Fruit fly (Drosophila melanogaster): ENCODE results near the gene Rbcn-3A.

The Rbcn-3A gene

DNA sequence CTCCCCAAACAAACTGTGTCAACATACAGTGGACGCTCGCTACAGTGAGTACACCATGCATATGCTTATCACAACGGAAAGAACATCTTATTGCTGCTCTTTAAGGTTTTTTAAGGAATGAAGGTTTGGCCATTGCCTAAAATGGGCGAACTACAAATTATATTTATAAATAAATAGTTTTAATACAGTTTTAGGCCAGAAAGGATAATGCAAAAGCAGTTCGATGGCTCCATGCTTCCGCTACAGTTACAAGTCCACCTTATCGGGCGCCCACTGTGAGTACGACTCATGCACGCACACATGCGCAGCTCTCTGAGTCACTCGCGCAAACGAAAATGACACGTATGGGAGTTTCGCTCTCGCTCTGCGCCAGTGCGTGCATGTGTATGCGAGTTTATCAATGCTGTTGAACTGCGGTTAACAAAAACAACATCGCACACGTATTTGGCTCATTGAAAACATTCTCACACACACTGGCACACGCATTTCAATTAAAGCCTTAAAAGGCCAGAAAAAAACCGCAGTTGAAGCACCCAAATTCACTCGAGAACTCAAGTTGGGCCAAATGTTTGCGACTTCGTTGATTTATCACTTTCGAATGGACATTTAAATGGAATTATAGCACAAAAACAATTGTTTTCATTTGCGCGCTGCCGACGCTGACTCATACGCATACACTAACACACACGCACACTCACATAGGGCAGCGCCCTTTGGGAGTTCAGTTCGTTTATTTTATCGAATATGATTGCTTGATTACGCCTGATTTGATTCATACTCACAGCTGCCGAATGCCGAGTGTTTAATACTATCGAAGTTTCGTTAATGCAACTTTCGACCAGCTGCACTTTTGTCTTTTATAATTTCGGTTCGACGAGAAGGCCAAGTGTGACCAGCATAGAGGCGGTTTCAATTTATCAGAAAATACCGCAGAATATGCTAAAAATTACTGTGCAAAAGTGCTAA, 30.8 kb downstream of the Rbcn-3A start, which contains the start of gene sqh (continued):
- peak; percentile 66 for TF ChIP-seq CG10959 (GFP tag; IDR thresholded peaks at IDR 0.05)
- TF ChIP-seq CG33557 (GFP tag; optimal IDR thresholded peaks at IDR 0.05): peak; percentile 82
- TF ChIP-seq CG4854 (GFP tag; optimal IDR thresholded peaks at IDR 0.05): peak; percentile 46
- TF ChIP-seq Nf-YA (GFP tag; IDR thresholded peaks at IDR 0.05): peak; percentile 79
- peak; percentile 70; the same call in 2 of the 3 replicates for TF ChIP-seq B-H1 (GFP tag; IDR thresholded peaks at IDR 0.05)
- TF ChIP-seq Xrp1 (GFP tag; IDR thresholded peaks at IDR 0.05): peak; percentile 91
- TF ChIP-seq CG11723 (GFP tag; optimal IDR thresholded peaks at IDR 0.05): peak; percentile 88
- TF ChIP-seq CrebB (tag; optimal IDR thresholded peaks at IDR 0.05): peak; percentile 83
- peak; percentile 80 for TF ChIP-seq Usf (GFP tag; optimal IDR thresholded peaks at IDR 0.05)
- peak; percentile 67 for TF ChIP-seq Poxn (GFP tag; IDR thresholded peaks at IDR 0.05)
- no peak for TF ChIP-seq mld (GFP tag; IDR thresholded peaks at IDR 0.05; ENCODE audit: partially characterized antibody)
- TF ChIP-seq CG15514 (GFP tag; optimal IDR thresholded peaks at IDR 0.05): peak; percentile 68
- TF ChIP-seq jing (GFP tag; optimal IDR thresholded peaks at IDR 0.05): peak; percentile 74
- peak; percentile 94 for TF ChIP-seq CG15479 (GFP tag; optimal IDR thresholded peaks at IDR 0.05)
- TF ChIP-seq CG10274 (GFP tag; optimal IDR thresholded peaks at IDR 0.05): peak; percentile 69
- TF ChIP-seq zfh1 (GFP tag; IDR thresholded peaks at IDR 0.05): peak; percentile 89
- TF ChIP-seq NfI (GFP tag; optimal IDR thresholded peaks at IDR 0.05): peak; percentile 89
- no peak for TF ChIP-seq CG7271 (tag; optimal IDR thresholded peaks at IDR 0.05)
- TF ChIP-seq Dll (GFP tag; IDR thresholded peaks at IDR 0.05; ENCODE audit: partially characterized antibody): no peak
- no peak for TF ChIP-seq CG7963 (GFP tag; IDR thresholded peaks at IDR 0.05; ENCODE audit: partially characterized antibody)
- TF ChIP-seq salm (tag; optimal IDR thresholded peaks at IDR 0.05): peak; percentile 78
- peak; percentile 38; the same call in 1 of the 2 replicates for TF ChIP-seq CG1024 (GFP tag; IDR thresholded peaks at IDR 0.05)
- peak; percentile 21 for TF ChIP-seq CG8089 (GFP tag; optimal IDR thresholded peaks at IDR 0.05)
- TF ChIP-seq CG11085 (GFP tag; IDR thresholded peaks at IDR 0.05): peak; percentile 79
- peak; percentile 43; the same call in 1 of the 2 replicates for TF ChIP-seq Bgb (GFP tag; IDR thresholded peaks at IDR 0.05; ENCODE audit: partially characterized antibody)
- no peak for TF ChIP-seq stwl (tag; optimal IDR thresholded peaks at IDR 0.05)
- TF ChIP-seq CG2202 (tag; optimal IDR thresholded peaks at IDR 0.05): peak; percentile 74
- TF ChIP-seq CG5245 (GFP tag; optimal IDR thresholded peaks at IDR 0.05): peak; percentile 58

DNA sequence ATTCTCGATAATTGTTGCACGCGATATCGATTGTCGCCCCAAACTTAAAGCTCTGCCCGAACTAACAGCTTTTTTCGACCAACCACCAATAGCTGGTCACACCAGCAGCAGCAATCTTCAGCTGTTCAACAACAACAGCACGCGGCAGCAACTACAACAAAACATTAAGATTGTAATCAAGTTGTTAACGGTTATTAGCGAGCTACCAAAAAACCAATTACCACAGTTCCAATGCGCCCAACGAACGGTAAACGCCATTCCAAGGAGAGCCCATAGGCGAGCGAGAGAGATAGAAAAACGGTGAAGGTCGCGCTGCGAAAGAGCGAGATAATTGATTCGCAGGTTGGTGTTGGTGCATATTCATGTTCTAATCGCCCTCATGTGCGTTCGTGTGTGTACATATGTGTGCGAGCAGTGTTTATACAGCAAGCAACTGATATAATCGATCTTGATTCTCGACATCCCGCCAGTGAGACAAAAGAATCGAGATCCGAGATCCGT, 35.4 kb downstream of the Rbcn-3A start, which contains the start of gene Efr:
TSS of gene Efr (plus strand) at position 113 of the 501 bp plus-strand sequence.
- peak; percentile 91 for TF ChIP-seq chinmo (GFP tag; IDR thresholded peaks at IDR 0.05; ENCODE audit: partially characterized antibody)
- TF ChIP-seq YL-1 (GFP tag; optimal IDR thresholded peaks at IDR 0.05): peak; percentile 5
- TF ChIP-seq exex (tag; optimal IDR thresholded peaks at IDR 0.05): peak; percentile 98
- no peak for TF ChIP-seq tx (GFP tag; optimal IDR thresholded peaks at IDR 0.05)
- no peak for TF ChIP-seq CG8290 (GFP tag; optimal IDR thresholded peaks at IDR 0.05)
- TF ChIP-seq CG8290 (tag; optimal IDR thresholded peaks at IDR 0.05): no peak
- TF ChIP-seq amos (GFP tag; IDR thresholded peaks at IDR 0.05; ENCODE audit: partially characterized antibody): peak; percentile 27; the same call in 1 of the 2 replicates
- TF ChIP-seq Pdp1 (GFP tag; optimal IDR thresholded peaks at IDR 0.05): peak in 1 of 2 experiments; percentile 50
- TF ChIP-seq HLH4C (GFP tag; IDR thresholded peaks at IDR 0.05; ENCODE audit: partially characterized antibody): peak; percentile 42; the same call in 2 of the 3 replicates
- TF ChIP-seq CG13894 (tag; optimal IDR thresholded peaks at IDR 0.05): peak; percentile 17
- TF ChIP-seq MESR4 (GFP tag; optimal IDR thresholded peaks at IDR 0.05): peak; percentile 56
- no peak for TF ChIP-seq Atf6 (GFP tag; IDR thresholded peaks at IDR 0.05)
- TF ChIP-seq CG11504 (tag; optimal IDR thresholded peaks at IDR 0.05): peak; percentile 11
- peak; percentile 30 for TF ChIP-seq Hmr (GFP tag; optimal IDR thresholded peaks at IDR 0.05)
- TF ChIP-seq H15 (GFP tag; IDR thresholded peaks at IDR 0.05): no peak
- peak; percentile 25 for TF ChIP-seq CG1832 (GFP tag; optimal IDR thresholded peaks at IDR 0.05)
- peak; percentile 76 for TF ChIP-seq Dref (GFP tag; IDR thresholded peaks at IDR 0.05)
- TF ChIP-seq pzg (GFP tag; optimal IDR thresholded peaks at IDR 0.05): peak; percentile 56
- peak; percentile 88 for TF ChIP-seq cg (GFP tag; optimal IDR thresholded peaks at IDR 0.05)
- TF ChIP-seq MBD-R2 (GFP tag; IDR thresholded peaks at IDR 0.05): peak; percentile 50
